Fruit fly (Drosophila melanogaster): ENCODE results near the gene Bruce.

- TF ChIP-seq CG16779 (tag; optimal IDR thresholded peaks at IDR 0.05) (no peak), fkh (GFP tag; optimal IDR thresholded peaks at IDR 0.05) (no peak), Eip75B (GFP tag; optimal IDR thresholded peaks at IDR 0.05) (no peak)
Observed at dm6 chr3R:10364287-10364686, 33.1 kb upstream of the Bruce start.

Data from whole organism, prepupa.